Fruit fly (Drosophila melanogaster): Measurements from ENCODE around the gene Vps15.

- no peak for TF ChIP-seq CG8478 (optimal IDR thresholded peaks at IDR 0.05)
- TF ChIP-seq CTCF (optimal IDR thresholded peaks at IDR 0.05), result no peak
These were observed 5.1 kb downstream of the Vps15 start, which contains the start of gene D1 for dm6 chr3R:9240554-9240953.
